Worm (Caenorhabditis elegans): Measurements from ENCODE around the gene K04E7.1.

ce11 chrX:6468499-6468898 is 6.7 kb downstream of the K04E7.1 start, which contains the start of gene C15B12.9:
- TF ChIP-seq jun-1 (tag; optimal IDR thresholded peaks at IDR 0.05): no peak
- no peak for TF ChIP-seq mep-1 (tag; optimal IDR thresholded peaks at IDR 0.05)
- no peak for TF ChIP-seq nhr-77 (tag; optimal IDR thresholded peaks at IDR 0.05)
- no peak for TF ChIP-seq spr-3 (GFP tag; optimal IDR thresholded peaks at IDR 0.05)
- no peak for TF ChIP-seq snpc-4 (tag; optimal IDR thresholded peaks at IDR 0.05)
- no peak for TF ChIP-seq lin-1 (GFP tag; IDR thresholded peaks at IDR 0.05)
- no peak for TF ChIP-seq ces-1 (GFP tag; optimal IDR thresholded peaks at IDR 0.05)
- TF ChIP-seq lin-13 (GFP tag; optimal IDR thresholded peaks at IDR 0.05): no peak
